Worm (Caenorhabditis elegans) whole organism, early embryonic: ENCODE measurements around the gene F28D1.6.

Source experiments
- B0310.2 ChIP-seq: sonication (generic microtip); optimal IDR thresholded peaks from 2 replicates; lab custom pipeline; 2016; ENCODE audit warnings: mild to moderate bottlenecking, missing genetic modification characterization, missing compliant biosample characterization
- F13C5.2 ChIP-seq: sonication (generic microtip); optimal IDR thresholded peaks from 2 replicates; lab custom pipeline; 2017; ENCODE audit warnings: mild to moderate bottlenecking, missing genetic modification characterization, inconsistent platforms, missing compliant biosample characterization
- aly-1 ChIP-seq: sonication (generic microtip); optimal IDR thresholded peaks from 2 replicates; lab custom pipeline; 2016; ENCODE audit warnings: missing genetic modification characterization, missing compliant biosample characterization
- ama-1 ChIP-seq: fragments of 150-350 bp; optimal IDR thresholded peaks from 2 replicates; lab custom pipeline; 2014
- ets-7 ChIP-seq: sonication (generic microtip); optimal IDR thresholded peaks from 2 replicates; lab custom pipeline; 2016; ENCODE audit warnings: missing genotype, missing genetic modification characterization, missing compliant biosample characterization
- flt-1 ChIP-seq: fragments of 200-800 bp; sonication (Bioruptor generic); IDR thresholded peaks from 2 replicates; pipeline ENCODE4 v1.3.6; 2022; ENCODE audit warnings: missing genetic modification characterization, missing compliant biosample characterization
- hnd-1 ChIP-seq: sonication (generic microtip); optimal IDR thresholded peaks from 2 replicates; lab custom pipeline; 2016; ENCODE audit warnings: missing genetic modification characterization, missing compliant biosample characterization
- pes-1 ChIP-seq: fragments of 200-800 bp; sonication (Bioruptor generic); IDR thresholded peaks from 2 replicates; pipeline ENCODE4 v1.3.6; 2022; ENCODE audit warnings: missing genetic modification reagents, missing genetic modification characterization, missing compliant biosample characterization
- scrt-1 ChIP-seq: fragments of 200-800 bp; sonication (Bioruptor generic); IDR thresholded peaks from 2 replicates; pipeline ENCODE4 v1.3.6; 2022; ENCODE audit warnings: missing genetic modification characterization, missing compliant biosample characterization
- sea-1 ChIP-seq: fragments of 200-800 bp; sonication (Bioruptor generic); conservative IDR thresholded peaks from 2 replicates; pipeline ENCODE4 v1.3.6; 2022; ENCODE audit warnings: missing genetic modification characterization, missing compliant biosample characterization
- tbx-37 ChIP-seq: fragments of 200-800 bp; sonication (Bioruptor generic); conservative IDR thresholded peaks from 2 replicates; pipeline ENCODE4 v1.3.6; 2022; ENCODE audit warnings: missing genetic modification reagents, missing genetic modification characterization, missing compliant biosample characterization
- tra-4 ChIP-seq: sonication (generic microtip); optimal IDR thresholded peaks from 2 replicates; lab custom pipeline; 2017; ENCODE audit warnings: missing genetic modification characterization, missing compliant biosample characterization

DNA sequence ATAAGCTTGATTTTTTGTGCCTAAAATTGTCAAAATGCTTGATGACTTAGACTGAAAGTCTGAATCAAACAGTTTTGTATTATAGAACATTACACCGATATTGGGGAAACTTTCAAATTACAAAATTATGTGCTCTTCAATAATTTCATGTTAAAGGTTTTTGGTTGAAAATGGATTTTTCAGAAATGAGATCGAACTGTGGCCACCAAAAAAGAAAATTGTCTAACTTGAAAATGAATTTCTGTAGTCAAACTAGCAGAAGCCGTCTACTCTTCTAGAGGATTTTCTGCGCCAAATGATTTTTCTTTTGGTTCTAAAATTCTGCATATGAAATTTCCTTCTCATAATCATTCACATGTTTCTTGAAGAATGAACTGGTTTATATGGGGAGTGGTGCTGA lies 44.1 kb downstream of the F28D1.6 start:
- TF ChIP-seq sea-1 (GFP tag; lab: Robert Waterston, UW) (no peak), B0310.2 (no peak), flt-1 (GFP tag; lab: Robert Waterston, UW) (no peak), tbx-37 (GFP tag; lab: Robert Waterston, UW) (no peak), ets-7 (tag; lab: Kevin White, UChicago) (no peak), tra-4 (tag; lab: Kevin White, UChicago) (no peak), ama-1 (lab: Kevin White, UChicago) (no peak), hnd-1 (no peak), F13C5.2 (tag; lab: Kevin White, UChicago) (no peak), scrt-1 (GFP tag; lab: Robert Waterston, UW) (no peak), aly-1 (tag; lab: Kevin White, UChicago) (no peak), pes-1 (GFP tag; lab: Robert Waterston, UW) (no peak)
